Worm (Caenorhabditis elegans) whole organism, L2 larva: Measurements from ENCODE around the gene T04B2.8.

ENCODE experiments used
- C34F6.9 ChIP-seq: fragments of 150-350 bp; optimal IDR thresholded peaks from 2 replicates; lab custom pipeline; 2014; ENCODE audit warnings: missing biosample characterization, missing genetic modification characterization
- F13H6.1 ChIP-seq: sonication (generic microtip); optimal IDR thresholded peaks from 2 replicates; lab custom pipeline; 2016; ENCODE audit warnings: missing genetic modification characterization, missing compliant biosample characterization
- Y55F3AM.14 ChIP-seq: fragments of 200-800 bp; sonication (Bioruptor generic); optimal IDR thresholded peaks from 2 replicates; lab custom pipeline; 2018; ENCODE audit warnings: mild to moderate bottlenecking, missing genetic modification characterization, missing compliant biosample characterization
- ZK546.5 ChIP-seq: sonication (generic microtip); optimal IDR thresholded peaks from 2 replicates; lab custom pipeline; 2017; ENCODE audit warnings: missing biosample characterization, missing genetic modification characterization
- ama-1 ChIP-seq: fragments of 150-350 bp; optimal IDR thresholded peaks from 2 replicates; lab custom pipeline; 2018; ENCODE audit warnings: inconsistent platforms
- blmp-1 ChIP-seq: sonication (generic microtip); optimal IDR thresholded peaks from 2 replicates; lab custom pipeline; 2017; ENCODE audit warnings: missing genetic modification characterization, mild to moderate bottlenecking, missing compliant biosample characterization, antibody characterized with exemption, moderate library complexity; ENCODE audit not compliant: insufficient read depth
- ceh-16 ChIP-seq: fragments of 150-350 bp; optimal IDR thresholded peaks from 2 replicates; lab custom pipeline; 2014; ENCODE audit warnings: missing biosample characterization, missing genetic modification characterization
- crh-2 ChIP-seq: sonication (generic microtip); optimal IDR thresholded peaks from 2 replicates; lab custom pipeline; 2017; ENCODE audit warnings: missing biosample characterization, missing genetic modification characterization
- egl-27 ChIP-seq: sonication (generic microtip); optimal IDR thresholded peaks from 3 replicates; lab custom pipeline; 2017; ENCODE audit warnings: missing biosample characterization, missing genetic modification reagents, missing genetic modification characterization
- elt-1 ChIP-seq: fragments of 150-350 bp; optimal IDR thresholded peaks from 2 replicates; lab custom pipeline; 2014; ENCODE audit warnings: missing biosample characterization, missing genetic modification characterization
- elt-3 ChIP-seq: sonication (generic microtip); optimal IDR thresholded peaks from 2 replicates; lab custom pipeline; 2017; ENCODE audit warnings: missing biosample characterization, missing genetic modification characterization
- fos-1 ChIP-seq: fragments of 150-350 bp; optimal IDR thresholded peaks from 2 replicates; lab custom pipeline; 2014; ENCODE audit warnings: missing biosample characterization, missing genetic modification characterization
- lin-11 ChIP-seq: fragments of 150-350 bp; sonication (generic microtip); optimal IDR thresholded peaks from 2 replicates; lab custom pipeline; 2014; ENCODE audit warnings: missing biosample characterization, missing genetic modification characterization, inconsistent platforms, mixed read lengths
- lin-13 ChIP-seq: fragments of 150-350 bp; optimal IDR thresholded peaks from 2 replicates; lab custom pipeline; 2014; ENCODE audit warnings: missing biosample characterization, missing genetic modification reagents, missing genetic modification characterization
- lin-39 ChIP-seq: fragments of 150-350 bp; optimal IDR thresholded peaks from 2 replicates; lab custom pipeline; 2014; ENCODE audit warnings: missing biosample characterization, missing genetic modification reagents, missing genetic modification characterization
- lsy-2 ChIP-seq, 2 experiments: fragments of 150-350 bp in 1 of 2; sonication (generic microtip) in 1 of 2; optimal IDR thresholded peaks; 2 replicates each; lab custom pipeline; 2014 to 2017; ENCODE audit warnings: missing biosample characterization in 2 of 2, missing genetic modification characterization in 2 of 2
- mab-5 ChIP-seq: fragments of 150-350 bp; optimal IDR thresholded peaks from 2 replicates; lab custom pipeline; 2014; ENCODE audit warnings: missing biosample characterization, missing genetic modification characterization
- mbf-1 ChIP-seq: sonication (generic microtip); optimal IDR thresholded peaks from 2 replicates; lab custom pipeline; 2017; ENCODE audit warnings: missing biosample characterization, missing genetic modification characterization
- nhr-11 ChIP-seq: fragments of 150-350 bp; optimal IDR thresholded peaks from 2 replicates; lab custom pipeline; 2014; ENCODE audit warnings: missing biosample characterization, missing genetic modification characterization
- nhr-129 ChIP-seq: fragments of 150-350 bp; optimal IDR thresholded peaks from 2 replicates; lab custom pipeline; 2014; ENCODE audit warnings: missing biosample characterization, missing genetic modification characterization
- nhr-21 ChIP-seq: fragments of 150-350 bp; optimal IDR thresholded peaks from 2 replicates; lab custom pipeline; 2014; ENCODE audit warnings: missing biosample characterization, missing genetic modification characterization
- nhr-23 ChIP-seq: fragments of 150-350 bp; optimal IDR thresholded peaks from 2 replicates; lab custom pipeline; 2014; ENCODE audit warnings: missing biosample characterization, missing genetic modification reagents, missing genetic modification characterization
- nhr-237 ChIP-seq: fragments of 150-350 bp; optimal IDR thresholded peaks from 2 replicates; lab custom pipeline; 2014; ENCODE audit warnings: missing biosample characterization, missing genetic modification characterization
- nhr-25 ChIP-seq: fragments of 150-350 bp; sonication (generic microtip); optimal IDR thresholded peaks from 3 replicates; lab custom pipeline; 2014; ENCODE audit warnings: missing biosample characterization, missing genetic modification characterization
- nhr-6 ChIP-seq: fragments of 150-350 bp; optimal IDR thresholded peaks from 2 replicates; lab custom pipeline; 2014; ENCODE audit warnings: missing biosample characterization, missing genetic modification characterization
- nhr-77 ChIP-seq: fragments of 150-350 bp; optimal IDR thresholded peaks from 2 replicates; lab custom pipeline; 2014; ENCODE audit warnings: missing biosample characterization, missing genetic modification characterization
- skn-1 ChIP-seq: sonication (generic microtip); optimal IDR thresholded peaks from 2 replicates; lab custom pipeline; 2017; ENCODE audit warnings: missing biosample characterization, missing genetic modification characterization
- sma-3 ChIP-seq: sonication (generic microtip); optimal IDR thresholded peaks from 2 replicates; lab custom pipeline; 2016; ENCODE audit warnings: missing genetic modification reagents, missing genetic modification characterization, missing compliant biosample characterization
- sma-9 ChIP-seq, 2 experiments: fragments of 150-350 bp in 1 of 2; sonication (generic microtip) in 1 of 2; optimal IDR thresholded peaks; 2 replicates each; lab custom pipeline; 2014 to 2016; ENCODE audit warnings: missing genetic modification characterization in 2 of 2, mild to moderate bottlenecking in 1 of 2, missing biosample characterization in 1 of 2, missing compliant biosample characterization in 1 of 2, missing genetic modification reagents in 1 of 2, moderate library complexity in 1 of 2
- unc-39 ChIP-seq: fragments of 150-350 bp; optimal IDR thresholded peaks from 2 replicates; lab custom pipeline; 2014; ENCODE audit warnings: missing biosample characterization, missing genetic modification characterization
- unc-55 ChIP-seq: fragments of 150-350 bp; sonication (generic microtip); optimal IDR thresholded peaks from 3 replicates; lab custom pipeline; 2014; ENCODE audit warnings: missing biosample characterization, missing genetic modification reagents, missing genetic modification characterization
- unc-62 ChIP-seq: fragments of 150-350 bp; optimal IDR thresholded peaks from 2 replicates; lab custom pipeline; 2014; ENCODE audit warnings: missing biosample characterization, missing genetic modification reagents, missing genetic modification characterization
- zag-1 ChIP-seq: fragments of 150-350 bp; optimal IDR thresholded peaks from 2 replicates; lab custom pipeline; 2014; ENCODE audit warnings: missing biosample characterization, missing genetic modification characterization
- ztf-1 ChIP-seq: fragments of 200-800 bp; sonication (Bioruptor generic); conservative IDR thresholded peaks from 2 replicates; pipeline ENCODE4 v1.3.6; 2022; ENCODE audit warnings: missing genetic modification characterization, missing compliant biosample characterization
- ztf-11 ChIP-seq: sonication (generic microtip); optimal IDR thresholded peaks from 2 replicates; lab custom pipeline; 2017; ENCODE audit warnings: missing biosample characterization, missing genetic modification characterization

The T04B2.8 gene

ce11 chrIV:10007758-10008157, 43.2 kb downstream of the T04B2.8 start (continued):
- no peak for TF ChIP-seq ztf-11
- no peak for TF ChIP-seq ama-1 (lab: Kevin White, UChicago)
- TF ChIP-seq elt-1 (tag; lab: Kevin White, UChicago): no peak
- TF ChIP-seq nhr-129 (tag; lab: Kevin White, UChicago): peak; percentile 11
- peak; percentile 46 for TF ChIP-seq fos-1
- TF ChIP-seq nhr-21 (tag; lab: Kevin White, UChicago): peak; percentile 64
- TF ChIP-seq Y55F3AM.14 (GFP tag; lab: Kevin White, UChicago): no peak
- TF ChIP-seq mab-5 (tag; lab: Kevin White, UChicago): no peak
- TF ChIP-seq ztf-1 (GFP tag; lab: Robert Waterston, UW): no peak

- TF ChIP-seq sma-9 (GFP tag; optimal IDR thresholded peaks at IDR 0.05; lab: Kevin White, UChicago): no peak
- TF ChIP-seq sma-9 (tag; optimal IDR thresholded peaks at IDR 0.05; lab: Kevin White, UChicago): no peak
- no peak for TF ChIP-seq ceh-16 (tag; lab: Kevin White, UChicago)
- no peak for TF ChIP-seq lin-11
- no peak for TF ChIP-seq ztf-11
These were observed 44.2 kb downstream of the T04B2.8 start, which contains the start of gene C47E12.13 for ce11 chrIV:10006792-10007191. Gene C47E12.13 (minus strand): TSS chrIV:10006892.

ce11 chrIV:10003372-10003771, 47.6 kb downstream of the T04B2.8 start, which contains the start of the genes C47E12.2 and sars-1:
Gene C47E12.2 (minus strand): TSS chrIV:10003502.
Gene sars-1 (plus strand): TSS chrIV:10003726.
- TF ChIP-seq unc-62 (GFP tag; lab: Kevin White, UChicago) (no peak), elt-1 (tag; lab: Kevin White, UChicago) (no peak), nhr-21 (tag; lab: Kevin White, UChicago) (no peak), ZK546.5 (tag; lab: Kevin White, UChicago) (no peak), nhr-11 (tag; lab: Kevin White, UChicago) (no peak), unc-39 (tag; lab: Kevin White, UChicago) (no peak), crh-2 (tag; lab: Kevin White, UChicago) (peak; percentile 32), blmp-1 (tag; lab: Kevin White, UChicago) (no peak), lin-39 (tag; lab: Kevin White, UChicago) (no peak), fos-1 (no peak), nhr-6 (no peak), nhr-25 (tag; lab: Kevin White, UChicago) (no peak), nhr-77 (no peak), egl-27 (tag; lab: Kevin White, UChicago) (no peak), C34F6.9 (tag; lab: Kevin White, UChicago) (peak; percentile 18), elt-3 (tag; lab: Kevin White, UChicago) (no peak), unc-55 (no peak), skn-1 (tag; lab: Kevin White, UChicago) (no peak), nhr-129 (tag; lab: Kevin White, UChicago) (peak; percentile 88), lin-13 (GFP tag; lab: Kevin White, UChicago) (no peak), nhr-23 (tag; lab: Kevin White, UChicago) (no peak), sma-3 (GFP tag; lab: Kevin White, UChicago) (no peak), zag-1 (no peak), lsy-2 (tag; optimal IDR thresholded peaks at IDR 0.05; lab: Kevin White, UChicago) (peak; percentile 58 to 92), nhr-237 (tag; lab: Kevin White, UChicago) (no peak)

- TF ChIP-seq blmp-1 (tag; lab: Kevin White, UChicago) (no peak), unc-39 (tag; lab: Kevin White, UChicago) (no peak), nhr-23 (tag; lab: Kevin White, UChicago) (no peak), elt-1 (tag; lab: Kevin White, UChicago) (no peak), nhr-237 (tag; lab: Kevin White, UChicago) (no peak), nhr-21 (tag; lab: Kevin White, UChicago) (no peak), C34F6.9 (tag; lab: Kevin White, UChicago) (no peak), lsy-2 (tag; optimal IDR thresholded peaks at IDR 0.05; lab: Kevin White, UChicago) (no peak), sma-3 (GFP tag; lab: Kevin White, UChicago) (no peak), skn-1 (tag; lab: Kevin White, UChicago) (no peak), F13H6.1 (tag; lab: Kevin White, UChicago) (no peak), ceh-16 (tag; lab: Kevin White, UChicago) (no peak), sma-9 (GFP tag; optimal IDR thresholded peaks at IDR 0.05; lab: Kevin White, UChicago) (no peak), sma-9 (tag; optimal IDR thresholded peaks at IDR 0.05; lab: Kevin White, UChicago) (no peak), mbf-1 (tag; lab: Kevin White, UChicago) (no peak)
These were observed 49.2 kb downstream of the T04B2.8 start, which contains the start of gene C47E12.3 for ce11 chrIV:10001748-10002147. Gene C47E12.3 (minus strand): TSS chrIV:10001848.
